Fruit fly (Drosophila melanogaster) whole organism, embryonic: ENCODE data around the gene CG4382.

Source experiments
- ATbp ChIP-seq: fragments of 200-800 bp; sonication (Bioruptor generic); optimal IDR thresholded peaks from 2 replicates; lab custom pipeline; 2017; ENCODE audit warnings: missing biosample characterization, mild to moderate bottlenecking, missing genetic modification characterization, missing genetic modification reagents
- Adf1 ChIP-seq: fragments of 200-800 bp; sonication (Bioruptor generic); IDR thresholded peaks from 2 replicates; pipeline ENCODE4 v1.3.6; 2022; ENCODE audit warnings: missing biosample characterization, missing genetic modification characterization
- Bdp1 ChIP-seq: fragments of 200-800 bp; sonication (Bioruptor generic); optimal IDR thresholded peaks from 3 replicates; lab custom pipeline; 2016; ENCODE audit warnings: missing biosample characterization, missing genetic modification characterization
- CG10565 ChIP-seq: fragments of 200-800 bp; sonication (Bioruptor generic); optimal IDR thresholded peaks from 3 replicates; lab custom pipeline; 2016; ENCODE audit warnings: missing biosample characterization, mild to moderate bottlenecking, missing genetic modification characterization
- CG11093 ChIP-seq: fragments of 200-800 bp; sonication (Bioruptor generic); IDR thresholded peaks from 3 replicates; pipeline ENCODE4 v1.3.6; 2022; ENCODE audit warnings: missing biosample characterization, missing genetic modification characterization
- CG11504 ChIP-seq: fragments of 200-800 bp; sonication (Bioruptor generic); optimal IDR thresholded peaks from 3 replicates; lab custom pipeline; 2019; ENCODE audit warnings: missing biosample characterization, mild to moderate bottlenecking, missing genetic modification characterization, moderate library complexity
- CG11723 ChIP-seq: fragments of 200-800 bp; sonication (Bioruptor generic); optimal IDR thresholded peaks from 2 replicates; lab custom pipeline; 2017; ENCODE audit warnings: missing biosample characterization, mild to moderate bottlenecking, missing genetic modification characterization
- CG12071 ChIP-seq: fragments of 200-800 bp; sonication (Bioruptor generic); optimal IDR thresholded peaks from 3 replicates; lab custom pipeline; 2018; ENCODE audit warnings: missing biosample characterization, mild to moderate bottlenecking, missing genetic modification characterization
- CG13296 ChIP-seq: fragments of 200-800 bp; sonication (Bioruptor generic); optimal IDR thresholded peaks from 3 replicates; lab custom pipeline; 2018; ENCODE audit warnings: missing biosample characterization, mild to moderate bottlenecking, missing genetic modification characterization
- CG14014 ChIP-seq: fragments of 200-800 bp; sonication (Bioruptor generic); IDR thresholded peaks from 2 replicates; pipeline ENCODE4 v1.3.6; 2022; ENCODE audit warnings: missing biosample characterization, missing genetic modification characterization
- CG15514 ChIP-seq: fragments of 200-800 bp; sonication (Bioruptor generic); optimal IDR thresholded peaks from 3 replicates; lab custom pipeline; 2017; ENCODE audit warnings: missing biosample characterization, missing genetic modification characterization, mild to moderate bottlenecking, moderate library complexity, missing genetic modification reagents
- CG18619 ChIP-seq: fragments of 200-800 bp; sonication (Bioruptor generic); optimal IDR thresholded peaks from 3 replicates; lab custom pipeline; 2017; ENCODE audit warnings: missing biosample characterization, mild to moderate bottlenecking, missing genetic modification characterization
- CG2199 ChIP-seq: fragments of 200-800 bp; sonication (Bioruptor generic); IDR thresholded peaks from 3 replicates; pipeline ENCODE4 v1.3.6; 2022; ENCODE audit warnings: missing biosample characterization, missing genetic modification characterization
- CG32767 ChIP-seq: fragments of 200-800 bp; sonication (Bioruptor generic); IDR thresholded peaks from 2 replicates; pipeline ENCODE4 v1.3.6; 2022; ENCODE audit warnings: missing biosample characterization, missing genetic modification characterization
- CG34224 ChIP-seq: fragments of 200-800 bp; sonication (Bioruptor generic); IDR thresholded peaks from 3 replicates; pipeline ENCODE4 v1.3.6; 2022; ENCODE audit warnings: missing biosample characterization, missing genetic modification characterization; ENCODE audit not compliant: partially characterized antibody
- CG6254 ChIP-seq: fragments of 200-800 bp; sonication (Bioruptor generic); optimal IDR thresholded peaks from 3 replicates; lab custom pipeline; 2017; ENCODE audit warnings: mild to moderate bottlenecking, missing biosample characterization, missing genetic modification reagents, missing genetic modification characterization
- CG6272 ChIP-seq: fragments of 200-800 bp; sonication (Bioruptor generic); IDR thresholded peaks from 2 replicates; pipeline ENCODE4 v1.3.6; 2022; ENCODE audit warnings: missing biosample characterization, missing genetic modification characterization
- CG6654 ChIP-seq: fragments of 200-800 bp; sonication (Bioruptor generic); optimal IDR thresholded peaks from 2 replicates; lab custom pipeline; 2017; ENCODE audit warnings: missing biosample characterization, mild to moderate bottlenecking, missing genetic modification characterization
- CG6854 ChIP-seq: fragments of 200-800 bp; sonication (Bioruptor generic); optimal IDR thresholded peaks from 3 replicates; lab custom pipeline; 2017; ENCODE audit warnings: missing biosample characterization, mild to moderate bottlenecking, missing genetic modification characterization
- CG7963 ChIP-seq: fragments of 200-800 bp; sonication (Bioruptor generic); IDR thresholded peaks from 3 replicates; pipeline ENCODE4 v1.3.6; 2022; ENCODE audit warnings: missing biosample characterization, missing genetic modification characterization; ENCODE audit not compliant: partially characterized antibody
- CoRest ChIP-seq: fragments of 200-800 bp; sonication (Bioruptor generic); optimal IDR thresholded peaks from 3 replicates; lab custom pipeline; 2018; ENCODE audit warnings: missing biosample characterization, mild to moderate bottlenecking, missing genetic modification characterization, moderate library complexity
- Ets65A ChIP-seq: fragments of 200-800 bp; sonication (Bioruptor generic); peaks from one replicate; lab custom pipeline; 2016; ENCODE audit warnings: missing biosample characterization, missing genetic modification characterization
- Hmx ChIP-seq: fragments of 200-800 bp; sonication (Bioruptor generic); optimal IDR thresholded peaks from 2 replicates; lab custom pipeline; 2016; ENCODE audit warnings: missing biosample characterization, missing genetic modification characterization
- Lim3 ChIP-seq: fragments of 200-800 bp; sonication (Bioruptor generic); IDR thresholded peaks from 2 replicates; pipeline ENCODE4 v1.3.6; 2022; ENCODE audit warnings: missing biosample characterization, missing genetic modification characterization
- NC2β ChIP-seq: fragments of 200-800 bp; sonication (Bioruptor generic); optimal IDR thresholded peaks from 2 replicates; lab custom pipeline; 2016; ENCODE audit warnings: missing biosample characterization, missing genetic modification characterization
- Ptx1 ChIP-seq: fragments of 200-800 bp; sonication (Bioruptor generic); IDR thresholded peaks from 2 replicates; pipeline ENCODE4 v1.3.6; 2022; ENCODE audit warnings: missing biosample characterization, missing genetic modification characterization
- Sox100B ChIP-seq: fragments of 200-800 bp; sonication (Bioruptor generic); optimal IDR thresholded peaks from 3 replicates; lab custom pipeline; 2018; ENCODE audit warnings: missing biosample characterization, mild to moderate bottlenecking, missing genetic modification characterization
- Sry-β ChIP-seq: fragments of 200-800 bp; sonication (Bioruptor generic); optimal IDR thresholded peaks from 2 replicates; lab custom pipeline; 2018; ENCODE audit warnings: missing biosample characterization, mild to moderate bottlenecking, missing genetic modification characterization, moderate library complexity
- Sry-δ ChIP-seq: fragments of 200-800 bp; sonication (Bioruptor generic); optimal IDR thresholded peaks from 2 replicates; lab custom pipeline; 2016; ENCODE audit warnings: missing biosample characterization, missing genetic modification characterization
- ab ChIP-seq: fragments of 200-800 bp; sonication (Bioruptor generic); optimal IDR thresholded peaks from 2 replicates; lab custom pipeline; 2016; ENCODE audit warnings: missing biosample characterization, missing genetic modification characterization
- bowl ChIP-seq: fragments of 200-800 bp; sonication (Bioruptor generic); IDR thresholded peaks from 2 replicates; pipeline ENCODE4 v1.3.6; 2022; ENCODE audit warnings: missing biosample characterization, missing genetic modification characterization
- corto ChIP-seq: fragments of 200-800 bp; sonication (Bioruptor generic); optimal IDR thresholded peaks from 2 replicates; lab custom pipeline; 2016; ENCODE audit warnings: missing biosample characterization, mild to moderate bottlenecking, missing genetic modification characterization, moderate library complexity
- cwo ChIP-seq: fragments of 200-800 bp; sonication (Bioruptor generic); optimal IDR thresholded peaks from 3 replicates; lab custom pipeline; 2017; ENCODE audit warnings: missing biosample characterization, missing genetic modification characterization, mild to moderate bottlenecking, moderate library complexity, missing genetic modification reagents
- dan ChIP-seq: fragments of 200-800 bp; sonication (Bioruptor generic); IDR thresholded peaks from 2 replicates; pipeline ENCODE4 v1.3.6; 2022; ENCODE audit warnings: missing biosample characterization, missing genetic modification characterization
- eve ChIP-seq, 2 experiments: fragments of >200 bp; optimal IDR thresholded peaks; 2 replicates each; lab custom pipeline; 2017; ENCODE audit warnings: missing biosample characterization in 2 of 2, missing genetic modification characterization in 2 of 2
- fd102C ChIP-seq: fragments of 200-800 bp; sonication (Bioruptor generic); optimal IDR thresholded peaks from 2 replicates; lab custom pipeline; 2018; ENCODE audit warnings: missing biosample characterization, mild to moderate bottlenecking, missing genetic modification characterization, moderate library complexity
- ftz-f1 ChIP-seq: fragments of 200-800 bp; sonication (Bioruptor generic); optimal IDR thresholded peaks from 2 replicates; lab custom pipeline; 2016; ENCODE audit warnings: missing biosample characterization, missing genetic modification characterization
- jing ChIP-seq: fragments of 200-800 bp; sonication (Bioruptor generic); optimal IDR thresholded peaks from 2 replicates; lab custom pipeline; 2018; ENCODE audit warnings: missing biosample characterization, mild to moderate bottlenecking, missing genetic modification characterization
- luna ChIP-seq: fragments of 200-800 bp; sonication (Bioruptor generic); optimal IDR thresholded peaks from 2 replicates; lab custom pipeline; 2016; ENCODE audit warnings: missing biosample characterization, missing genetic modification characterization
- otp ChIP-seq: fragments of 200-800 bp; sonication (Bioruptor generic); IDR thresholded peaks from 3 replicates; pipeline ENCODE4, ENCODE4 v1.3.6; 2022; ENCODE audit warnings: missing biosample characterization, missing genetic modification characterization
- pfk ChIP-seq: fragments of 200-800 bp; sonication (Bioruptor generic); optimal IDR thresholded peaks from 2 replicates; lab custom pipeline; 2018; ENCODE audit warnings: missing biosample characterization, mild to moderate bottlenecking, missing genetic modification characterization, moderate library complexity
- pum ChIP-seq: fragments of 200-800 bp; sonication (Bioruptor generic); optimal IDR thresholded peaks from 2 replicates; lab custom pipeline; 2016; ENCODE audit warnings: missing biosample characterization, missing genetic modification characterization
- ranshi ChIP-seq: fragments of 200-800 bp; sonication (Bioruptor generic); IDR thresholded peaks from 2 replicates; pipeline ENCODE4 v1.3.6; 2022; ENCODE audit warnings: missing biosample characterization, missing genetic modification characterization
- rib ChIP-seq: fragments of 200-800 bp; sonication (Bioruptor generic); IDR thresholded peaks from 2 replicates; pipeline ENCODE4 v1.3.6; 2022; ENCODE audit warnings: missing biosample characterization, missing genetic modification characterization
- row ChIP-seq: fragments of 200-800 bp; sonication (Bioruptor generic); IDR thresholded peaks from 3 replicates; pipeline ENCODE4 v1.3.6; 2022; ENCODE audit warnings: missing biosample characterization, missing genetic modification characterization
- sc ChIP-seq, 3 experiments: fragments of >200 bp in 2 of 3; fragments of 200-800 bp in 1 of 3; sonication (Bioruptor generic) in 1 of 3; optimal IDR thresholded peaks; 2 replicates in 2 of 3; 3 replicates in 1 of 3; lab custom pipeline; 2017; ENCODE audit warnings: mild to moderate bottlenecking in 1 of 3, missing biosample characterization in 1 of 3, missing genetic modification characterization in 1 of 3, missing genetic modification reagents in 1 of 3
- sd ChIP-seq: fragments of 200-800 bp; sonication (Bioruptor generic); optimal IDR thresholded peaks from 3 replicates; lab custom pipeline; 2018; ENCODE audit warnings: missing biosample characterization, mild to moderate bottlenecking, missing genetic modification characterization, moderate library complexity
- so ChIP-seq: fragments of 200-800 bp; sonication (Bioruptor generic); IDR thresholded peaks from 3 replicates; pipeline ENCODE4 v1.3.6; 2022; ENCODE audit warnings: missing biosample characterization, missing genetic modification characterization
- trh ChIP-seq: fragments of 200-800 bp; sonication (Bioruptor generic); optimal IDR thresholded peaks from 2 replicates; lab custom pipeline; 2016; ENCODE audit warnings: missing biosample characterization, missing genetic modification characterization
- usp ChIP-seq: fragments of >200 bp; optimal IDR thresholded peaks from 2 replicates; lab custom pipeline; 2017; ENCODE audit warnings: missing biosample characterization, missing genetic modification characterization
- wdn ChIP-seq: fragments of 200-800 bp; sonication (Bioruptor generic); IDR thresholded peaks from 2 replicates; pipeline ENCODE4 v1.3.6; 2022; ENCODE audit warnings: missing biosample characterization, missing genetic modification characterization

CG4382 gene

DNA sequence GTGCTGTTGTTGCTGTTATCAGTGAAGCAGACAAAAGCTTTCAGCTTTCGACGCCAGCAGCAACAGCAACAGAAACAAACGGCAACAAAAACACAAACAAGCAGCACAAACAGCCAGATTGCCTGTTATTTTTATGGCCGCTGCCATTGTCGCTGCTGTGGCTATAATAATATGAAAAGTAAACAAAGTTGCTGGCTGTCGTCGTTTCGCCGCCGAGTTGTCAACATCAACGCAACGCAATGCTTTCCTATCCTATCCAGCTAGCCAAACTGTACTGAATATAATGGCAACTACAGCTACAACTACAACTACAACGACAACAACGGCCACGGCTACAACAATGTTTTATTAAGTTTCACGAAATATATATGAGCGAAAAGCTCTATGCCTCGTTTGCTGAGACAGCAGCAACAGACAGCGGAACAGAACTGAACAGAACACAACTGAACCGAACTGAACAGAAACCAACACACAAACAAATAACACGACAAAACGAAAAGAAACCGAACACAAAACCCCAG, 29.9 kb downstream of the CG4382 start (continued):
- no peak for TF ChIP-seq CG11093
- TF ChIP-seq eve (GFP tag; optimal IDR thresholded peaks at IDR 0.05; lab: Kevin White, UChicago) = no peak
- no peak for TF ChIP-seq luna (GFP tag; lab: Kevin White, UChicago)
- no peak for TF ChIP-seq ftz-f1
- peak; percentile 84 for TF ChIP-seq CG11504 (tag; lab: Kevin White, UChicago)
- TF ChIP-seq CG7963 = no peak
- peak; percentile 73 for TF ChIP-seq ATbp (GFP tag; lab: Kevin White, UChicago)
- no peak for TF ChIP-seq corto
- TF ChIP-seq rib = no peak
- TF ChIP-seq Lim3 = no peak
- peak; percentile 34 for TF ChIP-seq CG11723
- TF ChIP-seq Hmx (GFP tag; lab: Kevin White, UChicago) = no peak
- no peak for TF ChIP-seq CG34224 (GFP tag; lab: Robert Waterston, UW)
- TF ChIP-seq CG15514 = peak; percentile 6
- no peak for TF ChIP-seq wdn (GFP tag; lab: Robert Waterston, UW)
- peak; percentile 28 for TF ChIP-seq Sox100B (GFP tag; lab: Kevin White, UChicago)
- peak; percentile 64 for TF ChIP-seq CG12071
- TF ChIP-seq Ptx1 = no peak
- TF ChIP-seq otp (GFP tag; lab: Robert Waterston, UW) = no peak
- TF ChIP-seq fd102C (GFP tag; lab: Kevin White, UChicago) = no peak
- TF ChIP-seq CG13296 (GFP tag; lab: Kevin White, UChicago) = peak; percentile 68
- TF ChIP-seq sc (optimal IDR thresholded peaks at IDR 0.05; lab: Kevin White, UChicago) = no peak
- TF ChIP-seq sc (GFP tag; optimal IDR thresholded peaks at IDR 0.05; lab: Kevin White, UChicago) = no peak
- no peak for TF ChIP-seq CG18619 (GFP tag; lab: Kevin White, UChicago)
- no peak for TF ChIP-seq CG32767 (GFP tag; lab: Robert Waterston, UW)
- no peak for TF ChIP-seq CG6854
- TF ChIP-seq row (GFP tag; lab: Robert Waterston, UW) = no peak
- no peak for TF ChIP-seq cwo (GFP tag; lab: Kevin White, UChicago)
- no peak for TF ChIP-seq CG6254 (GFP tag; lab: Kevin White, UChicago)
- peak; percentile 68; the same call in 1 of the 2 replicates for TF ChIP-seq CG14014 (GFP tag; lab: Robert Waterston, UW)
- no peak for TF ChIP-seq pfk (GFP tag; lab: Kevin White, UChicago)
- TF ChIP-seq Bdp1 (GFP tag; lab: Kevin White, UChicago) = no peak
- no peak for TF ChIP-seq CoRest (tag; lab: Kevin White, UChicago)
- TF ChIP-seq ranshi (GFP tag; lab: Robert Waterston, UW) = no peak
- TF ChIP-seq CG6272 (GFP tag; lab: Robert Waterston, UW) = no peak
- no peak; the same call in none of the 2 replicates for TF ChIP-seq Adf1 (GFP tag; lab: Robert Waterston, UW)
- no peak for TF ChIP-seq CG2199 (GFP tag; lab: Robert Waterston, UW)
- TF ChIP-seq bowl (GFP tag; lab: Robert Waterston, UW) = 0 out of 2 replicates have a peak, but pooled peaks have one; percentile 18
- peak; percentile 50; the same call in 2 of the 3 replicates for TF ChIP-seq so (GFP tag; lab: Robert Waterston, UW)
- no peak for TF ChIP-seq Ets65A (GFP tag; lab: Kevin White, UChicago)
- TF ChIP-seq NC2β (GFP tag; lab: Kevin White, UChicago) = no peak
- TF ChIP-seq Sry-β = no peak
- no peak for TF ChIP-seq jing (GFP tag; lab: Kevin White, UChicago)
- TF ChIP-seq usp = no peak
- TF ChIP-seq sd (tag; lab: Kevin White, UChicago) = peak; percentile 59
- no peak for TF ChIP-seq trh (GFP tag; lab: Kevin White, UChicago)
- TF ChIP-seq dan (GFP tag; lab: Robert Waterston, UW) = no peak
- no peak for TF ChIP-seq CG10565
- no peak for TF ChIP-seq Sry-δ (GFP tag; lab: Kevin White, UChicago)
- TF ChIP-seq pum (GFP tag; lab: Kevin White, UChicago) = no peak
- TF ChIP-seq CG6654 (GFP tag; lab: Kevin White, UChicago) = no peak
- TF ChIP-seq ab (GFP tag; lab: Kevin White, UChicago) = no peak
